Worm (Caenorhabditis elegans): ENCODE results near the gene F08B4.8.
A peak's percentile ranks its signal among the peaks of the same experiment; 100 is the strongest.

Gene F08B4.8

DNA sequence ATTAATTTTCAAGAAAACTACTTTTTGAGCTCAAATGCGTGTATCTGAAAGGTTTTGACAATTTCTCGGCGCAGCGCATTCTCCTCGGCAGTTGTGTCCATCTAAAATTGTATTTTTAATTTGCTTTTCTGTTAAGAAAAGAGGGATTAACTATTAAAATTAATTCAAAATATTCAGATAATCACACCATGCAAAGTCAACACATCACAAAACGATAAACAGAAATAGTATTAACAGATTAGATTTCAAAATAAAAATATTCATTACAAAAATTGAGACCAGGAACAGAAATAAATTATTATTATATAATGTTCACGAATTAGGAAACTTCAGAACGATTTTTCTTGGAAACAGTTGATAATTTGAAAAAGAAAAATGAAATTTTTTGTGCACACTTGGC, 9.1 kb downstream of the F08B4.8 start, which contains the start of gene pole-2:
Gene pole-2, minus strand, starts transcription at position 101 of the 400 bp plus-strand sequence.
- no peak for TF ChIP-seq lin-15B (tag; optimal IDR thresholded peaks at IDR 0.05)
- no peak for TF ChIP-seq duxl-1 (tag; optimal IDR thresholded peaks at IDR 0.05; ENCODE audit: poor library complexity)
- no peak for TF ChIP-seq nhr-6 (tag; optimal IDR thresholded peaks at IDR 0.05)
- no peak for TF ChIP-seq ztf-11 (tag; optimal IDR thresholded peaks at IDR 0.05)
- TF ChIP-seq lsy-2 (tag; optimal IDR thresholded peaks at IDR 0.05), result no peak
- TF ChIP-seq nhr-25 (tag; optimal IDR thresholded peaks at IDR 0.05; ENCODE audit: borderline replicate concordance, insufficient read depth), result no peak
- no peak for TF ChIP-seq spr-1 (tag; optimal IDR thresholded peaks at IDR 0.05)
- TF ChIP-seq zag-1 (tag; optimal IDR thresholded peaks at IDR 0.05), result no peak
- TF ChIP-seq mdt-29 (GFP tag; IDR thresholded peaks at IDR 0.05), result no peak
- TF ChIP-seq daf-8 (GFP tag; IDR thresholded peaks at IDR 0.05), result no peak
- no peak for TF ChIP-seq madf-5 (GFP tag; IDR thresholded peaks at IDR 0.05)
- no peak for TF ChIP-seq sdz-12 (GFP tag; optimal IDR thresholded peaks at IDR 0.05)
- no peak for TF ChIP-seq mes-2 (tag; optimal IDR thresholded peaks at IDR 0.05; ENCODE audit: poor library complexity, severe bottlenecking)
- no peak for TF ChIP-seq ceh-32 (tag; optimal IDR thresholded peaks at IDR 0.05; ENCODE audit: poor library complexity)
- no peak for TF ChIP-seq unc-130 (GFP tag; optimal IDR thresholded peaks at IDR 0.05)
- no peak for TF ChIP-seq ceh-62 (tag; optimal IDR thresholded peaks at IDR 0.05)
- TF ChIP-seq fkh-10 (GFP tag; optimal IDR thresholded peaks at IDR 0.05), result no peak
- TF ChIP-seq ces-1 (GFP tag; optimal IDR thresholded peaks at IDR 0.05), result no peak
- TF ChIP-seq lin-39 (tag; optimal IDR thresholded peaks at IDR 0.05), result no peak
- TF ChIP-seq nhr-10 (tag; optimal IDR thresholded peaks at IDR 0.05), result no peak

- TF ChIP-seq zip-2 (tag; optimal IDR thresholded peaks at IDR 0.05), result no peak
- peak; percentile 62 for TF ChIP-seq aha-1 (tag)
Observed at ce11 chrIV:8686966-8687365, 9.6 kb downstream of the F08B4.8 start.

DNA sequence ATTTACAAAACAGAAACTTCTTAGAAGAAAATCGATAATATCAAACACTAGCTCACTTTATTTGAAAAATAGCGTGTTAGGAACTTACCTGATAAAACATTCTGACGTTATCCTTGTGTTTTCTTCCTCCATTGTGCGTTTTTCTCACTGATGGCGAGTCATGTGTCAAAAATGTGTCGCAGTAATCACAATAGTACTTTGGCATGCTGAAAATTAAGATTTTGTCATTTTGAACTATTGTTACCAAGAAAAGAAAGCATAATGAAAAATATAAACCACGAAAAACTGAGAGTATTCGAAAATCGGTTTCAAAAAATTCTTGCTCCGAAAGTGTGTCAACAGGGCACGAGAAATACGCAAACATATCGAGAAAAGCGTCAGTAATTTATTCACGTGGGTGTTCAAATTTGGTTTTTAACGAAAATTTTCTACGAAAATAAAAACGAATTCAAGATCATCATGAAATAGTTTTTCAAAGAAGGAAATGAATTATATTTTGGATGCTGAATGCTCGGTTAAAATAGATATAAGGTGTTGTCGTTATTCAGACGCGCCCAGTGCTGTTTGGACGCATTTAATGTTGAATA, 10.3 kb downstream of the F08B4.8 start, which contains the start of gene snrp-3:
Gene snrp-3, minus strand, starts transcription at position 206 of the 587 bp plus-strand sequence.
- no peak for TF ChIP-seq zip-11 (GFP tag; IDR thresholded peaks at IDR 0.05)
- no peak; the same call in 1 of the 2 replicates for TF ChIP-seq lin-29 (GFP tag; IDR thresholded peaks at IDR 0.05)
- TF ChIP-seq F44E2.7 (GFP tag; IDR thresholded peaks at IDR 0.05), result no peak
- TF ChIP-seq unc-39 (tag; optimal IDR thresholded peaks at IDR 0.05), result no peak
- peak; percentile 52 for TF ChIP-seq lin-15B (tag; optimal IDR thresholded peaks at IDR 0.05)
- no peak for TF ChIP-seq ZK546.5 (tag; optimal IDR thresholded peaks at IDR 0.05)
- TF ChIP-seq unc-130 (GFP tag; optimal IDR thresholded peaks at IDR 0.05), result no peak
- no peak for TF ChIP-seq mxl-3 (GFP tag; optimal IDR thresholded peaks at IDR 0.05)
- TF ChIP-seq tra-1 (GFP tag; IDR thresholded peaks at IDR 0.05), result no peak
- TF ChIP-seq mdt-29 (GFP tag; IDR thresholded peaks at IDR 0.05), result no peak
- TF ChIP-seq aha-1 (tag), result peak; percentile 75
- peak; percentile 72 for TF ChIP-seq F10B5.3 (tag; optimal IDR thresholded peaks at IDR 0.05)
- TF ChIP-seq daf-8 (GFP tag; IDR thresholded peaks at IDR 0.05), result no peak
- TF ChIP-seq mxl-2 (GFP tag; conservative IDR thresholded peaks at IDR 0.05), result no peak
- TF ChIP-seq hlh-30 (tag; optimal IDR thresholded peaks at IDR 0.05; ENCODE audit: insufficient read depth), result peak; percentile 85
- peak in 1 of 2 experiments; percentile 92 for TF ChIP-seq mdl-1 (tag; optimal IDR thresholded peaks at IDR 0.05)
- TF ChIP-seq fos-1 (tag; optimal IDR thresholded peaks at IDR 0.05), result no peak
- peak in 1 of 2 experiments; percentile 48 for TF ChIP-seq daf-16 (GFP tag; optimal IDR thresholded peaks at IDR 0.05)
- peak; percentile 65 for TF ChIP-seq daf-16 (tag; optimal IDR thresholded peaks at IDR 0.05)
- peak; percentile 29 for TF ChIP-seq ama-1 (optimal IDR thresholded peaks at IDR 0.05)
- no peak for TF ChIP-seq zag-1 (tag; optimal IDR thresholded peaks at IDR 0.05)
- no peak for TF ChIP-seq snpc-4 (tag; optimal IDR thresholded peaks at IDR 0.05)
- no peak for TF ChIP-seq php-3 (GFP tag; IDR thresholded peaks at IDR 0.05)
- no peak for TF ChIP-seq dmd-6 (GFP tag; IDR thresholded peaks at IDR 0.05)
- peak; percentile 37 for TF ChIP-seq nhr-11 (tag; optimal IDR thresholded peaks at IDR 0.05)
- TF ChIP-seq rbr-2 (tag; optimal IDR thresholded peaks at IDR 0.05), result peak; percentile 64
- TF ChIP-seq ceh-28 (tag; optimal IDR thresholded peaks at IDR 0.05), result no peak
- TF ChIP-seq saeg-2 (GFP tag; IDR thresholded peaks at IDR 0.05), result no peak
- no peak for TF ChIP-seq lin-1 (GFP tag; IDR thresholded peaks at IDR 0.05)
- peak; percentile 3 for TF ChIP-seq jun-1 (tag; optimal IDR thresholded peaks at IDR 0.05)
- TF ChIP-seq hmg-1.1 (GFP tag; IDR thresholded peaks at IDR 0.05), result no peak; the same call in 1 of the 2 replicates
- TF ChIP-seq aly-2 (tag; optimal IDR thresholded peaks at IDR 0.05), result no peak
- TF ChIP-seq lin-38 (GFP tag; IDR thresholded peaks at IDR 0.05), result peak; percentile 82
